Worm (Caenorhabditis elegans) whole organism, L3 larva: Measurements from ENCODE around the gene F48G7.12.

Source experiments
- ceh-16 ChIP-seq: sonication (generic microtip); optimal IDR thresholded peaks from 2 replicates; lab custom pipeline; 2017; ENCODE audit warnings: missing biosample characterization, missing genetic modification characterization
- lin-39 ChIP-seq: fragments of 150-350 bp; optimal IDR thresholded peaks from 2 replicates; lab custom pipeline; 2018; ENCODE audit warnings: missing biosample characterization, missing genetic modification reagents, missing genetic modification characterization

ce11 chrV:671342-671741 is 25.3 kb upstream of the F48G7.12 start, which contains the start of gene sru-24:
- TF ChIP-seq lin-39 (tag; lab: Kevin White, UChicago) (no peak), ceh-16 (no peak)
